Worm (Caenorhabditis elegans) whole organism, young adult: Measurements from ENCODE around the gene mob-2.

Experiments
- B0019.2 ChIP-seq: fragments of 200-800 bp; sonication (Bioruptor generic); conservative IDR thresholded peaks from 2 replicates; pipeline ENCODE4 v1.3.6; 2022; ENCODE audit warnings: missing genetic modification reagents, missing genetic modification characterization, missing compliant biosample characterization
- D2030.7 ChIP-seq: fragments of 200-800 bp; sonication (Bioruptor generic); IDR thresholded peaks from 2 replicates; pipeline ENCODE4 v1.3.6; 2022; ENCODE audit warnings: missing genetic modification reagents, missing genetic modification characterization, missing compliant biosample characterization
- F49E8.2 ChIP-seq: sonication (generic microtip); optimal IDR thresholded peaks from 3 replicates; lab custom pipeline; 2017; ENCODE audit warnings: missing genetic modification characterization, mild to moderate bottlenecking, missing compliant biosample characterization, antibody characterized with exemption, moderate library complexity; ENCODE audit not compliant: insufficient read depth
- K11D2.4 ChIP-seq: fragments of 200-800 bp; sonication (Bioruptor generic); IDR thresholded peaks from 2 replicates; pipeline ENCODE4 v1.3.6; 2022; ENCODE audit warnings: missing genetic modification reagents, missing genetic modification characterization, missing compliant biosample characterization
- T07F8.4 ChIP-seq: sonication (generic microtip); optimal IDR thresholded peaks from 2 replicates; lab custom pipeline; 2016; ENCODE audit warnings: mild to moderate bottlenecking, missing genetic modification characterization, moderate library complexity, missing compliant biosample characterization
- T26A5.8 ChIP-seq: sonication (generic microtip); optimal IDR thresholded peaks from 2 replicates; lab custom pipeline; 2016; ENCODE audit warnings: missing genetic modification characterization, missing compliant biosample characterization
- Y56A3A.18 ChIP-seq: fragments of 200-800 bp; sonication (Bioruptor generic); IDR thresholded peaks from 2 replicates; pipeline ENCODE4 v1.3.6; 2022; ENCODE audit warnings: missing genetic modification reagents, missing genetic modification characterization, missing compliant biosample characterization
- aptf-2 ChIP-seq: fragments of 200-800 bp; sonication (Bioruptor generic); conservative IDR thresholded peaks from 2 replicates; pipeline ENCODE4 v1.3.6; 2022; ENCODE audit warnings: missing genetic modification reagents, missing genetic modification characterization, missing compliant biosample characterization
- aptf-3 ChIP-seq: fragments of 200-800 bp; sonication (Bioruptor generic); IDR thresholded peaks from 2 replicates; pipeline ENCODE4 v1.3.6; 2022; ENCODE audit warnings: missing genetic modification characterization, missing compliant biosample characterization
- attf-6 ChIP-seq: fragments of 200-800 bp; sonication (Bioruptor generic); IDR thresholded peaks from 2 replicates; pipeline ENCODE4 v1.3.6; 2022; ENCODE audit warnings: missing genetic modification reagents, missing genetic modification characterization, missing compliant biosample characterization
- ccch-3 ChIP-seq: fragments of 200-800 bp; sonication (Bioruptor generic); optimal IDR thresholded peaks from 2 replicates; lab custom pipeline; 2018; ENCODE audit warnings: mild to moderate bottlenecking, missing genetic modification characterization, missing compliant biosample characterization
- cebp-1 ChIP-seq, 2 experiments: fragments of 200-800 bp in 1 of 2; sonication (Bioruptor generic) in 1 of 2; sonication (generic microtip) in 1 of 2; IDR thresholded peaks in 1 of 2; optimal IDR thresholded peaks in 1 of 2; 2 replicates each; pipeline versions ENCODE4 v1.3.6 to Lab custom; 2017 to 2022; ENCODE audit warnings: missing compliant biosample characterization in 2 of 2, missing genetic modification characterization in 2 of 2, mild to moderate bottlenecking in 1 of 2, missing genetic modification reagents in 1 of 2, moderate library complexity in 1 of 2
- ceh-40 ChIP-seq: fragments of 200-800 bp; sonication (Bioruptor generic); IDR thresholded peaks from 2 replicates; pipeline ENCODE4 v1.3.6; 2022; ENCODE audit warnings: missing genetic modification characterization, missing compliant biosample characterization
- ceh-58 ChIP-seq: fragments of 200-800 bp; sonication (Bioruptor generic); IDR thresholded peaks from 2 replicates; pipeline ENCODE4 v1.3.6; 2022; ENCODE audit warnings: missing genetic modification characterization, missing compliant biosample characterization
- ceh-79 ChIP-seq: sonication (generic microtip); optimal IDR thresholded peaks from 2 replicates; lab custom pipeline; 2017; ENCODE audit warnings: mild to moderate bottlenecking, missing genetic modification characterization, missing compliant biosample characterization
- ceh-91 ChIP-seq: fragments of 200-800 bp; sonication (Bioruptor generic); IDR thresholded peaks from 2 replicates; pipeline ENCODE4 v1.3.6; 2022; ENCODE audit warnings: missing genetic modification reagents, missing genetic modification characterization, missing compliant biosample characterization
- chd-7 ChIP-seq: sonication (generic microtip); optimal IDR thresholded peaks from 2 replicates; lab custom pipeline; 2016; ENCODE audit warnings: mild to moderate bottlenecking, missing genetic modification characterization, moderate library complexity, missing compliant biosample characterization
- dpff-1 ChIP-seq: sonication (generic microtip); optimal IDR thresholded peaks from 2 replicates; lab custom pipeline; 2017; ENCODE audit warnings: mild to moderate bottlenecking, missing genetic modification characterization, missing compliant biosample characterization
- egrh-3 ChIP-seq: fragments of 200-800 bp; sonication (Bioruptor generic); IDR thresholded peaks from 2 replicates; pipeline ENCODE4 v1.3.6; 2022; ENCODE audit warnings: missing genetic modification reagents, missing genetic modification characterization, missing compliant biosample characterization
- fkh-3 ChIP-seq: sonication (generic microtip); optimal IDR thresholded peaks from 2 replicates; lab custom pipeline; 2016; ENCODE audit warnings: mild to moderate bottlenecking, missing genetic modification characterization, missing compliant biosample characterization
- hmg-1.2 ChIP-seq: fragments of 200-800 bp; sonication (Bioruptor generic); IDR thresholded peaks from 2 replicates; pipeline ENCODE4 v1.3.6; 2022; ENCODE audit warnings: missing genetic modification reagents, missing genetic modification characterization, missing compliant biosample characterization
- let-526 ChIP-seq: fragments of 200-800 bp; sonication (Bioruptor generic); IDR thresholded peaks from 2 replicates; pipeline ENCODE4 v1.3.6; 2022; ENCODE audit warnings: missing genetic modification reagents, missing genetic modification characterization, missing compliant biosample characterization
- lin-26 ChIP-seq: fragments of 200-800 bp; sonication (Bioruptor generic); IDR thresholded peaks from 2 replicates; pipeline ENCODE4 v1.3.6; 2022; ENCODE audit warnings: missing genetic modification reagents, missing genetic modification characterization, missing compliant biosample characterization
- lin-40 ChIP-seq: sonication (generic microtip); optimal IDR thresholded peaks from 2 replicates; lab custom pipeline; 2016; ENCODE audit warnings: missing genetic modification characterization, mild to moderate bottlenecking, missing compliant biosample characterization, missing genotype, missing genetic modification reagents
- mcd-1 ChIP-seq: fragments of 200-800 bp; sonication (Bioruptor generic); IDR thresholded peaks from 2 replicates; pipeline ENCODE4 v1.3.6; 2022; ENCODE audit warnings: missing genetic modification reagents, missing genetic modification characterization, missing compliant biosample characterization
- nhr-27 ChIP-seq: fragments of 200-800 bp; sonication (Bioruptor generic); optimal IDR thresholded peaks from 2 replicates; lab custom pipeline; 2018; ENCODE audit warnings: mild to moderate bottlenecking, missing genetic modification characterization, moderate library complexity, missing compliant biosample characterization
- rcor-1 ChIP-seq: fragments of 200-800 bp; sonication (Bioruptor generic); IDR thresholded peaks from 2 replicates; pipeline ENCODE4 v1.3.6; 2022; ENCODE audit warnings: missing genetic modification reagents, missing genetic modification characterization, missing compliant biosample characterization
- snpc-3.4 ChIP-seq: sonication (generic microtip); optimal IDR thresholded peaks from 2 replicates; lab custom pipeline; 2017; ENCODE audit warnings: missing genetic modification characterization, mild to moderate bottlenecking, missing compliant biosample characterization, antibody characterized with exemption, moderate library complexity, missing genotype, missing genetic modification reagents
- snpc-4 ChIP-seq, 5 experiments: fragments of 150-350 bp in 1 of 5; sonication (generic microtip) in 4 of 5; optimal IDR thresholded peaks; 2 replicates each; lab custom pipeline; 2014 to 2018; ENCODE audit warnings: missing genetic modification characterization in 5 of 5, missing biosample characterization in 3 of 5, antibody characterized with exemption in 2 of 5, mild to moderate bottlenecking in 2 of 5, missing compliant biosample characterization in 2 of 5, missing genotype in 2 of 5, moderate library complexity in 2 of 5, missing genetic modification reagents in 1 of 5
- sptf-2 ChIP-seq: fragments of 200-800 bp; sonication (Bioruptor generic); optimal IDR thresholded peaks from 2 replicates; lab custom pipeline; 2018; ENCODE audit warnings: mild to moderate bottlenecking, missing genetic modification characterization, missing compliant biosample characterization
- tbx-9 ChIP-seq: sonication (generic microtip); optimal IDR thresholded peaks from 2 replicates; lab custom pipeline; 2016; ENCODE audit warnings: borderline replicate concordance, missing genetic modification characterization, inconsistent platforms, missing compliant biosample characterization
- unc-130 ChIP-seq: sonication (generic microtip); optimal IDR thresholded peaks from 2 replicates; lab custom pipeline; 2016; ENCODE audit warnings: missing genetic modification reagents, missing genetic modification characterization, missing compliant biosample characterization
- zim-3 ChIP-seq: sonication (generic microtip); optimal IDR thresholded peaks from 2 replicates; lab custom pipeline; 2017; ENCODE audit warnings: mild to moderate bottlenecking, missing genetic modification characterization, moderate library complexity, missing compliant biosample characterization

mob-2 gene

ce11 chrX:13121104-13121503, 48.8 kb downstream of the mob-2 start (continued):
- TF ChIP-seq Y56A3A.18 (GFP tag; lab: Robert Waterston, UW), result peak; percentile 82
- TF ChIP-seq zim-3 (tag; lab: Kevin White, UChicago), result peak; percentile 86
- no peak for TF ChIP-seq dpff-1
- TF ChIP-seq snpc-4 (GFP tag; optimal IDR thresholded peaks at IDR 0.05; lab: Kevin White, UChicago), result peak; percentile 65
- peak in 1 of 4 experiments; percentile 79 for TF ChIP-seq snpc-4 (tag; optimal IDR thresholded peaks at IDR 0.05; lab: Kevin White, UChicago)
- peak; percentile 75 for TF ChIP-seq snpc-3.4 (tag; lab: Kevin White, UChicago)
- no peak; the same call in none of the 2 replicates for TF ChIP-seq lin-26 (GFP tag; lab: Robert Waterston, UW)
- TF ChIP-seq T26A5.8 (tag; lab: Kevin White, UChicago), result peak; percentile 84
- peak; percentile 88 for TF ChIP-seq D2030.7 (GFP tag; lab: Robert Waterston, UW)
- TF ChIP-seq mcd-1 (GFP tag; lab: Robert Waterston, UW), result peak; percentile 70
- no peak for TF ChIP-seq ceh-40 (GFP tag; lab: Robert Waterston, UW)
- no peak for TF ChIP-seq tbx-9
- peak; percentile 58 for TF ChIP-seq nhr-27
- peak; percentile 56; the same call in 1 of the 2 replicates for TF ChIP-seq let-526 (GFP tag; lab: Robert Waterston, UW)
- peak; percentile 38; the same call in 1 of the 2 replicates for TF ChIP-seq egrh-3 (GFP tag; lab: Robert Waterston, UW)
- TF ChIP-seq ceh-91, result no peak
- 0 out of 2 replicates have a peak, but pooled peaks have one; percentile 46 for TF ChIP-seq aptf-2 (GFP tag; lab: Robert Waterston, UW)
- TF ChIP-seq lin-40 (tag; lab: Kevin White, UChicago), result peak; percentile 83
- peak; percentile 79; the same call in 1 of the 2 replicates for TF ChIP-seq attf-6 (GFP tag; lab: Robert Waterston, UW)
- no peak for TF ChIP-seq ceh-58
- TF ChIP-seq T07F8.4 (tag; lab: Kevin White, UChicago), result peak; percentile 52
- peak; percentile 41 for TF ChIP-seq unc-130 (GFP tag; lab: Kevin White, UChicago)
- no peak for TF ChIP-seq aptf-3
- no peak for TF ChIP-seq fkh-3 (tag; lab: Kevin White, UChicago)
- peak; percentile 33 for TF ChIP-seq F49E8.2
- TF ChIP-seq rcor-1 (GFP tag; lab: Robert Waterston, UW), result peak; percentile 65; the same call in 1 of the 2 replicates
- TF ChIP-seq B0019.2 (GFP tag; lab: Robert Waterston, UW), result no peak
- peak; percentile 54 for TF ChIP-seq sptf-2 (GFP tag; lab: Kevin White, UChicago)
- TF ChIP-seq ccch-3 (GFP tag; lab: Kevin White, UChicago), result no peak
- peak; percentile 90 for TF ChIP-seq chd-7 (tag; lab: Kevin White, UChicago)
- peak; percentile 44; the same call in 1 of the 2 replicates for TF ChIP-seq K11D2.4 (GFP tag; lab: Robert Waterston, UW)

ce11 chrX:13119900-13120299, 50.0 kb downstream of the mob-2 start:
- TF ChIP-seq hmg-1.2 (GFP tag; lab: Robert Waterston, UW) (peak; percentile 69), tbx-9 (no peak)

ce11 chrX:13116380-13116779, 53.5 kb downstream of the mob-2 start:
- TF ChIP-seq zim-3 (tag; lab: Kevin White, UChicago) (peak; percentile 8), ceh-79 (tag; lab: Kevin White, UChicago) (no peak), cebp-1 (GFP tag; IDR thresholded peaks at IDR 0.05; lab: Robert Waterston, UW) (peak; percentile 34), cebp-1 (tag; optimal IDR thresholded peaks at IDR 0.05; lab: Kevin White, UChicago) (peak; percentile 64), B0019.2 (GFP tag; lab: Robert Waterston, UW) (no peak)
